Fruit fly (Drosophila melanogaster) whole organism, embryonic: Measurements from ENCODE around the gene mad2.

Experiments used
- Abd-B ChIP-seq: fragments of 200-800 bp; sonication (Bioruptor generic); optimal IDR thresholded peaks from 2 replicates; lab custom pipeline; 2018; ENCODE audit warnings: missing biosample characterization, mild to moderate bottlenecking, missing genetic modification characterization, moderate library complexity
- Atf-2 ChIP-seq: fragments of 200-800 bp; sonication (Bioruptor generic); optimal IDR thresholded peaks from 2 replicates; lab custom pipeline; 2016; ENCODE audit warnings: missing biosample characterization, missing genetic modification characterization
- Awh ChIP-seq: fragments of 200-800 bp; sonication (Bioruptor generic); IDR thresholded peaks from 2 replicates; pipeline ENCODE4, ENCODE4 v1.3.6; 2022; ENCODE audit warnings: missing biosample characterization, missing genetic modification characterization
- CG11723 ChIP-seq: fragments of 200-800 bp; sonication (Bioruptor generic); optimal IDR thresholded peaks from 2 replicates; lab custom pipeline; 2017; ENCODE audit warnings: missing biosample characterization, mild to moderate bottlenecking, missing genetic modification characterization
- CG12155 ChIP-seq: fragments of 200-800 bp; sonication (Bioruptor generic); optimal IDR thresholded peaks from 3 replicates; lab custom pipeline; 2016; ENCODE audit warnings: missing biosample characterization, missing genetic modification characterization
- CG12391 ChIP-seq: fragments of 200-800 bp; sonication (Bioruptor generic); optimal IDR thresholded peaks from 3 replicates; lab custom pipeline; 2018; ENCODE audit warnings: missing biosample characterization, mild to moderate bottlenecking, missing genetic modification characterization, moderate library complexity
- CG12942 ChIP-seq: fragments of 200-800 bp; sonication (Bioruptor generic); optimal IDR thresholded peaks from 3 replicates; lab custom pipeline; 2016; ENCODE audit warnings: missing biosample characterization, missing genetic modification characterization
- CG14710 ChIP-seq: fragments of 200-800 bp; sonication (Bioruptor generic); optimal IDR thresholded peaks from 3 replicates; lab custom pipeline; 2019; ENCODE audit warnings: missing biosample characterization, mild to moderate bottlenecking, missing genetic modification characterization, moderate library complexity
- CG15011 ChIP-seq: fragments of 200-800 bp; sonication (Bioruptor generic); optimal IDR thresholded peaks from 3 replicates; lab custom pipeline; 2018; ENCODE audit warnings: missing biosample characterization, mild to moderate bottlenecking, missing genetic modification characterization
- CG15269 ChIP-seq: fragments of 200-800 bp; sonication (Bioruptor generic); optimal IDR thresholded peaks from 2 replicates; lab custom pipeline; 2018; ENCODE audit warnings: missing biosample characterization, mild to moderate bottlenecking, missing genetic modification characterization, moderate library complexity
- CG15601 ChIP-seq: fragments of 200-800 bp; sonication (Bioruptor generic); optimal IDR thresholded peaks from 3 replicates; lab custom pipeline; 2019; ENCODE audit warnings: missing biosample characterization, mild to moderate bottlenecking, missing genetic modification characterization, moderate library complexity
- CG17328 ChIP-seq: fragments of 200-800 bp; sonication (Bioruptor generic); IDR thresholded peaks from 2 replicates; pipeline ENCODE4 v1.3.6; 2022; ENCODE audit warnings: missing biosample characterization, missing genetic modification characterization
- CG17568 ChIP-seq: fragments of 200-800 bp; sonication (Bioruptor generic); optimal IDR thresholded peaks from 2 replicates; lab custom pipeline; 2018; ENCODE audit warnings: missing biosample characterization, mild to moderate bottlenecking, missing genetic modification characterization, moderate library complexity
- CG18599 ChIP-seq: fragments of 200-800 bp; sonication (Bioruptor generic); optimal IDR thresholded peaks from 3 replicates; lab custom pipeline; 2017; ENCODE audit warnings: missing biosample characterization, missing genetic modification characterization, mild to moderate bottlenecking, moderate library complexity, missing genetic modification reagents
- CG2889 ChIP-seq: fragments of 200-800 bp; sonication (Bioruptor generic); IDR thresholded peaks from 3 replicates; pipeline ENCODE4 v1.3.6; 2022; ENCODE audit warnings: missing biosample characterization, missing genetic modification characterization
- CG3281 ChIP-seq: fragments of 200-800 bp; sonication (Bioruptor generic); optimal IDR thresholded peaks from 3 replicates; lab custom pipeline; 2017; ENCODE audit warnings: missing biosample characterization, mild to moderate bottlenecking, missing genetic modification characterization
- CG33213 ChIP-seq: fragments of 200-800 bp; sonication (Bioruptor generic); optimal IDR thresholded peaks from 3 replicates; lab custom pipeline; 2016; ENCODE audit warnings: missing biosample characterization, missing genetic modification characterization
- CG3838 ChIP-seq: fragments of 200-800 bp; sonication (Bioruptor generic); optimal IDR thresholded peaks from 3 replicates; lab custom pipeline; 2016; ENCODE audit warnings: missing biosample characterization, missing genetic modification characterization
- CG3995 ChIP-seq: fragments of 200-800 bp; sonication (Bioruptor generic); optimal IDR thresholded peaks from 3 replicates; lab custom pipeline; 2016; ENCODE audit warnings: missing biosample characterization, missing genetic modification characterization
- CG7839 ChIP-seq: fragments of 200-800 bp; sonication (Bioruptor generic); optimal IDR thresholded peaks from 3 replicates; lab custom pipeline; 2018; ENCODE audit warnings: missing biosample characterization, mild to moderate bottlenecking, missing genetic modification characterization, moderate library complexity
- CG7987 ChIP-seq: fragments of 200-800 bp; sonication (Bioruptor generic); optimal IDR thresholded peaks from 2 replicates; lab custom pipeline; 2018; ENCODE audit warnings: missing biosample characterization, mild to moderate bottlenecking, missing genetic modification characterization, moderate library complexity
- CG8944 ChIP-seq: fragments of 200-800 bp; sonication (Bioruptor generic); optimal IDR thresholded peaks from 3 replicates; lab custom pipeline; 2016; ENCODE audit warnings: missing biosample characterization, missing genetic modification characterization
- CG9817 ChIP-seq: fragments of 200-800 bp; sonication (Bioruptor generic); optimal IDR thresholded peaks from 2 replicates; lab custom pipeline; 2018; ENCODE audit warnings: missing biosample characterization, mild to moderate bottlenecking, missing genetic modification characterization, moderate library complexity
- CoRest ChIP-seq: fragments of 200-800 bp; sonication (Bioruptor generic); optimal IDR thresholded peaks from 3 replicates; lab custom pipeline; 2018; ENCODE audit warnings: missing biosample characterization, mild to moderate bottlenecking, missing genetic modification characterization, moderate library complexity
- D19A ChIP-seq: fragments of 200-800 bp; optimal IDR thresholded peaks from 3 replicates; lab custom pipeline; 2019; ENCODE audit warnings: missing biosample characterization, mild to moderate bottlenecking, missing genetic modification characterization, moderate library complexity
- Deaf1 ChIP-seq: fragments of 200-800 bp; optimal IDR thresholded peaks from 3 replicates; lab custom pipeline; 2019; ENCODE audit warnings: missing biosample characterization, mild to moderate bottlenecking, missing genetic modification characterization, moderate library complexity
- HHEX ChIP-seq: fragments of 200-800 bp; sonication (Bioruptor generic); optimal IDR thresholded peaks from 3 replicates; lab custom pipeline; 2017; ENCODE audit warnings: missing biosample characterization, mild to moderate bottlenecking, missing genetic modification characterization, missing genetic modification reagents
- HLH3B ChIP-seq: fragments of 200-800 bp; sonication (Bioruptor generic); IDR thresholded peaks from 2 replicates; pipeline ENCODE4 v1.3.6; 2022; ENCODE audit warnings: missing biosample characterization, missing genetic modification characterization
- MBD-R2 ChIP-seq: fragments of 200-800 bp; sonication (Bioruptor generic); IDR thresholded peaks from 2 replicates; pipeline ENCODE4 v1.3.6; 2022; ENCODE audit warnings: missing biosample characterization, missing genetic modification characterization
- Mrtf ChIP-seq: fragments of 200-800 bp; sonication (Bioruptor generic); IDR thresholded peaks from 3 replicates; pipeline ENCODE4 v1.3.6; 2022; ENCODE audit warnings: missing biosample characterization, missing genetic modification characterization
- Oli ChIP-seq: fragments of 200-800 bp; sonication (Bioruptor generic); optimal IDR thresholded peaks from 2 replicates; lab custom pipeline; 2018; ENCODE audit warnings: missing biosample characterization, mild to moderate bottlenecking, missing genetic modification characterization, moderate library complexity
- Six4 ChIP-seq: fragments of 200-800 bp; sonication (Bioruptor generic); optimal IDR thresholded peaks from 2 replicates; lab custom pipeline; 2016; ENCODE audit warnings: missing biosample characterization, missing genetic modification characterization
- Spps ChIP-seq: fragments of 200-800 bp; sonication (Bioruptor generic); optimal IDR thresholded peaks from 2 replicates; lab custom pipeline; 2018; ENCODE audit warnings: missing biosample characterization, mild to moderate bottlenecking, missing genetic modification characterization
- Tbp ChIP-seq: fragments of >200 bp; optimal IDR thresholded peaks from 2 replicates; lab custom pipeline; 2018; ENCODE audit warnings: missing biosample characterization, missing genetic modification characterization
- ara ChIP-seq: fragments of 200-800 bp; sonication (Bioruptor generic); IDR thresholded peaks from 2 replicates; pipeline ENCODE4 v1.3.6; 2022; ENCODE audit warnings: missing biosample characterization, missing genetic modification characterization
- bab2 ChIP-seq: fragments of 200-800 bp; sonication (Bioruptor generic); optimal IDR thresholded peaks from 2 replicates; lab custom pipeline; 2016; ENCODE audit warnings: missing biosample characterization, missing genetic modification characterization
- bcd ChIP-seq: fragments of 200-800 bp; sonication (Bioruptor generic); optimal IDR thresholded peaks from 2 replicates; lab custom pipeline; 2017; ENCODE audit warnings: missing biosample characterization, mild to moderate bottlenecking, missing genetic modification characterization
- br ChIP-seq: fragments of >200 bp; optimal IDR thresholded peaks from 2 replicates; lab custom pipeline; 2017
- crol ChIP-seq: fragments of 200-800 bp; sonication (Bioruptor generic); IDR thresholded peaks from 2 replicates; pipeline ENCODE4 v1.3.6; 2022; ENCODE audit warnings: missing biosample characterization, missing genetic modification characterization
- danr ChIP-seq: fragments of 200-800 bp; sonication (Bioruptor generic); IDR thresholded peaks from 2 replicates; pipeline ENCODE4 v1.3.6; 2022; ENCODE audit warnings: missing biosample characterization, missing genetic modification characterization
- dati ChIP-seq: fragments of 200-800 bp; sonication (Bioruptor generic); IDR thresholded peaks from 2 replicates; pipeline ENCODE4 v1.3.6; 2022; ENCODE audit warnings: missing biosample characterization, missing genetic modification characterization
- dmrt11E ChIP-seq: fragments of 200-800 bp; sonication (Bioruptor generic); optimal IDR thresholded peaks from 3 replicates; lab custom pipeline; 2018; ENCODE audit warnings: missing biosample characterization, mild to moderate bottlenecking, missing genetic modification characterization, moderate library complexity
- fd64A ChIP-seq: fragments of 200-800 bp; sonication (Bioruptor generic); optimal IDR thresholded peaks from 3 replicates; lab custom pipeline; 2018; ENCODE audit warnings: missing biosample characterization, mild to moderate bottlenecking, missing genetic modification characterization
- gce ChIP-seq: fragments of 200-800 bp; sonication (Bioruptor generic); IDR thresholded peaks from 3 replicates; pipeline ENCODE4 v1.3.6; 2022; ENCODE audit warnings: missing biosample characterization, missing genetic modification characterization
- gem ChIP-seq: fragments of 200-800 bp; sonication (Bioruptor generic); optimal IDR thresholded peaks from 2 replicates; lab custom pipeline; 2019; ENCODE audit warnings: missing biosample characterization, mild to moderate bottlenecking, missing genetic modification characterization, moderate library complexity
- her ChIP-seq: fragments of 200-800 bp; sonication (Bioruptor generic); optimal IDR thresholded peaks from 2 replicates; lab custom pipeline; 2016; ENCODE audit warnings: missing biosample characterization, missing genetic modification characterization
- kah ChIP-seq: fragments of 200-800 bp; sonication (Bioruptor generic); optimal IDR thresholded peaks from 2 replicates; lab custom pipeline; 2018; ENCODE audit warnings: missing biosample characterization, mild to moderate bottlenecking, missing genetic modification characterization
- pnt ChIP-seq: fragments of 200-800 bp; sonication (Bioruptor generic); optimal IDR thresholded peaks from 3 replicates; lab custom pipeline; 2016; ENCODE audit warnings: missing biosample characterization, missing genetic modification characterization
- pum ChIP-seq: fragments of 200-800 bp; sonication (Bioruptor generic); optimal IDR thresholded peaks from 2 replicates; lab custom pipeline; 2016; ENCODE audit warnings: missing biosample characterization, missing genetic modification characterization
- salm ChIP-seq: fragments of 200-800 bp; sonication (Bioruptor generic); optimal IDR thresholded peaks from 2 replicates; lab custom pipeline; 2018; ENCODE audit warnings: missing biosample characterization, mild to moderate bottlenecking, missing genetic modification characterization
- so ChIP-seq: fragments of 200-800 bp; sonication (Bioruptor generic); IDR thresholded peaks from 3 replicates; pipeline ENCODE4 v1.3.6; 2022; ENCODE audit warnings: missing biosample characterization, missing genetic modification characterization
- zen ChIP-seq: fragments of 200-800 bp; sonication (Bioruptor generic); optimal IDR thresholded peaks from 3 replicates; lab custom pipeline; 2018; ENCODE audit warnings: missing biosample characterization, mild to moderate bottlenecking, missing genetic modification characterization, moderate library complexity

mad2 gene

DNA sequence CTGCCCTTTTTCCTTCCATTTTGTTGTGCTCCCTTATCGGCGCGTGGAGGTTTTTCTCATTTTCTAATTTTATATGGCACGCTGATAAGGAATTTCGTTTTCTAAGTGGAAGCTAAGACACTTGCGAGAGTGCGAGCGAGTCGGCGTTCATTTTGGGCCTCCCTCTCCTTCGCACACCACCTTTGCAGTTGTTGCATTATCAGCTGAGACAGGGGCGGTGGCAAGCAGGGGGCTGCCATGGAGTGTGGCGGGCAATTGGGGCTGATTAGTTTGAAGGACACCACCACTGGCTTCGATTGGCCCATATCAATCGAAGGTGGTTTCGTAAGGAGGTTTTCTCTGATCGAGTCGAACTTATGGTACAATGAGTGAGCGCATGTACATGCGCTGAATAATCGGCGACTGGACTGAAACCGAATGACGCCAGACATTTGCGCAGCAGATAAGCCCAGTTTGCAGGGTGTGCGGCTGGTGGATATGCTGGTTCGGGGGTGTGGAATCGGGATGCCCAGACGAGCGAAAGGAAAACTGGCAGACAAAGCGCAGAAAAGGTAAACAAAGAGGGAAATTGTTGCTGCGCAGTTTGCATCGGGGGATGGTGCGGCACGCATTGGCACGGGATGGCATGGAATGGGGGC is 3.1 kb downstream of the mad2 start (continued):
- TF ChIP-seq CoRest: no peak
- TF ChIP-seq Awh (GFP tag; lab: Robert Waterston, UW): no peak
- no peak for TF ChIP-seq CG9817 (tag; lab: Kevin White, UChicago)
- no peak for TF ChIP-seq Atf-2
- TF ChIP-seq dati (GFP tag; lab: Robert Waterston, UW): no peak
- TF ChIP-seq salm (tag; lab: Kevin White, UChicago): no peak
- peak; percentile 93 for TF ChIP-seq crol (GFP tag; lab: Robert Waterston, UW)
- TF ChIP-seq danr (GFP tag; lab: Robert Waterston, UW): no peak
- TF ChIP-seq D19A (tag; lab: Kevin White, UChicago): no peak
- no peak for TF ChIP-seq CG3995 (GFP tag; lab: Kevin White, UChicago)
- TF ChIP-seq CG12391 (tag; lab: Kevin White, UChicago): no peak
- TF ChIP-seq ara: no peak
- no peak for TF ChIP-seq bab2 (GFP tag; lab: Kevin White, UChicago)
- no peak for TF ChIP-seq CG15601
- TF ChIP-seq gce: no peak
- TF ChIP-seq Six4: no peak
- no peak for TF ChIP-seq her
- no peak for TF ChIP-seq CG11723 (GFP tag; lab: Kevin White, UChicago)
- TF ChIP-seq CG8944 (GFP tag; lab: Kevin White, UChicago): no peak
- no peak for TF ChIP-seq zen (tag; lab: Kevin White, UChicago)
- no peak for TF ChIP-seq CG15011
- TF ChIP-seq bcd (GFP tag; lab: Kevin White, UChicago): no peak
- TF ChIP-seq CG7839: no peak
- TF ChIP-seq MBD-R2 (GFP tag; lab: Robert Waterston, UW): no peak
- no peak for TF ChIP-seq CG15269 (tag; lab: Kevin White, UChicago)
- no peak for TF ChIP-seq pum
- TF ChIP-seq CG33213 (GFP tag; lab: Kevin White, UChicago): no peak
- no peak for TF ChIP-seq CG3838 (GFP tag; lab: Kevin White, UChicago)
- TF ChIP-seq HLH3B (GFP tag; lab: Robert Waterston, UW): no peak
- no peak for TF ChIP-seq CG2889 (GFP tag; lab: Robert Waterston, UW)
- no peak; the same call in 2 of the 3 replicates for TF ChIP-seq so (GFP tag; lab: Robert Waterston, UW)
- no peak for TF ChIP-seq CG17328 (GFP tag; lab: Robert Waterston, UW)
- TF ChIP-seq br: no peak
- no peak for TF ChIP-seq pnt (GFP tag; lab: Kevin White, UChicago)
- TF ChIP-seq CG7987: peak; percentile 9
- TF ChIP-seq CG12155 (GFP tag; lab: Kevin White, UChicago): no peak
- no peak for TF ChIP-seq kah (GFP tag; lab: Kevin White, UChicago)
- TF ChIP-seq Deaf1 (tag; lab: Kevin White, UChicago): peak; percentile 17
- no peak for TF ChIP-seq gem (tag; lab: Kevin White, UChicago)
- TF ChIP-seq CG3281 (GFP tag; lab: Kevin White, UChicago): no peak
- TF ChIP-seq CG12942 (GFP tag; lab: Kevin White, UChicago): no peak
- peak; percentile 24 for TF ChIP-seq CG18599 (GFP tag; lab: Kevin White, UChicago)
- TF ChIP-seq Tbp: no peak
- no peak for TF ChIP-seq dmrt11E
- no peak for TF ChIP-seq Abd-B (GFP tag; lab: Kevin White, UChicago)
- no peak for TF ChIP-seq CG17568
- TF ChIP-seq CG14710 (tag; lab: Kevin White, UChicago): no peak
- TF ChIP-seq Spps: no peak
- TF ChIP-seq HHEX (GFP tag; lab: Kevin White, UChicago): no peak
- no peak for TF ChIP-seq Oli (tag; lab: Kevin White, UChicago)
- TF ChIP-seq Mrtf: no peak
- TF ChIP-seq fd64A (GFP tag; lab: Kevin White, UChicago): no peak
